Worm (Caenorhabditis elegans) whole organism, L4 larva: ENCODE results near the gene efk-1.

Source experiments
- F10B5.3 ChIP-seq: sonication (generic microtip); optimal IDR thresholded peaks from 2 replicates; lab custom pipeline; 2016; ENCODE audit warnings: mild to moderate bottlenecking, missing genetic modification characterization, missing compliant biosample characterization
- F44E2.7 ChIP-seq: fragments of 200-800 bp; sonication (Bioruptor generic); IDR thresholded peaks from 2 replicates; pipeline ENCODE4 v2.1.2; 2022; ENCODE audit warnings: missing genetic modification characterization, missing compliant biosample characterization
- F49E8.2 ChIP-seq: sonication (generic microtip); optimal IDR thresholded peaks from 2 replicates; lab custom pipeline; 2016; ENCODE audit warnings: missing compliant biosample characterization, mild to moderate bottlenecking, missing genetic modification characterization, borderline replicate concordance
- T26A8.4 ChIP-seq: fragments of 200-800 bp; sonication (Bioruptor generic); IDR thresholded peaks from 2 replicates; pipeline ENCODE4 v1.3.6; 2022; ENCODE audit warnings: missing genetic modification characterization, missing compliant biosample characterization
- Y105C5A.15 ChIP-seq: fragments of 200-800 bp; sonication (Bioruptor generic); IDR thresholded peaks from 2 replicates; pipeline ENCODE4 v1.3.6; 2022; ENCODE audit warnings: missing genetic modification characterization, missing compliant biosample characterization
- Y48G9A.11 ChIP-seq: fragments of 200-800 bp; sonication (Bioruptor generic); IDR thresholded peaks from 2 replicates; pipeline ENCODE4 v1.3.6; 2022; ENCODE audit warnings: missing genetic modification reagents, missing genetic modification characterization, missing compliant biosample characterization
- Y5F2A.4 ChIP-seq: fragments of 200-800 bp; sonication (Bioruptor generic); optimal IDR thresholded peaks from 2 replicates; lab custom pipeline; 2018; ENCODE audit warnings: mild to moderate bottlenecking, missing genetic modification characterization, missing compliant biosample characterization
- ZK546.5 ChIP-seq, 2 experiments: sonication (generic microtip); optimal IDR thresholded peaks; 2 replicates each; lab custom pipeline; 2017; ENCODE audit warnings: missing biosample characterization in 2 of 2, missing genetic modification characterization in 2 of 2
- aly-2 ChIP-seq: sonication (generic microtip); optimal IDR thresholded peaks from 2 replicates; lab custom pipeline; 2018; ENCODE audit warnings: missing biosample characterization, missing genetic modification characterization
- ama-1 ChIP-seq: fragments of 150-350 bp; optimal IDR thresholded peaks from 2 replicates; lab custom pipeline; 2014; ENCODE audit warnings: inconsistent platforms, mixed read lengths
- arid-1 ChIP-seq: fragments of 200-800 bp; sonication (Bioruptor generic); conservative IDR thresholded peaks from 2 replicates; pipeline ENCODE4 v1.3.6; 2022; ENCODE audit warnings: missing genetic modification reagents, missing genetic modification characterization, missing compliant biosample characterization
- attf-4 ChIP-seq: sonication (generic microtip); optimal IDR thresholded peaks from 3 replicates; lab custom pipeline; 2017; ENCODE audit warnings: missing biosample characterization, missing genetic modification characterization
- ceh-20 ChIP-seq: fragments of 200-800 bp; sonication (Bioruptor generic); IDR thresholded peaks from 2 replicates; pipeline ENCODE4 v1.3.6; 2022; ENCODE audit warnings: missing genetic modification reagents, missing genetic modification characterization, missing compliant biosample characterization
- ceh-44 ChIP-seq: fragments of 200-800 bp; sonication (Bioruptor generic); IDR thresholded peaks from 2 replicates; pipeline ENCODE4 v1.3.6; 2022; ENCODE audit warnings: missing genetic modification reagents, missing genetic modification characterization, missing compliant biosample characterization
- ceh-62 ChIP-seq: sonication (generic microtip); optimal IDR thresholded peaks from 2 replicates; lab custom pipeline; 2017; ENCODE audit warnings: missing biosample characterization, missing genetic modification characterization
- cey-2 ChIP-seq: sonication (generic microtip); optimal IDR thresholded peaks from 3 replicates; lab custom pipeline; 2017; ENCODE audit warnings: missing genetic modification characterization, mild to moderate bottlenecking, missing compliant biosample characterization, antibody characterized with exemption, borderline replicate concordance; ENCODE audit not compliant: insufficient read depth
- daf-12 ChIP-seq: fragments of 150-350 bp; optimal IDR thresholded peaks from 2 replicates; lab custom pipeline; 2014; ENCODE audit warnings: missing biosample characterization, missing genetic modification reagents, missing genetic modification characterization
- daf-16 ChIP-seq, 3 experiments: sonication (generic microtip); optimal IDR thresholded peaks; 2 replicates each; lab custom pipeline; 2016 to 2017; ENCODE audit warnings: missing genetic modification characterization in 3 of 3, missing genetic modification reagents in 3 of 3, mild to moderate bottlenecking in 2 of 3, missing compliant biosample characterization in 2 of 3, missing biosample characterization in 1 of 3, moderate library complexity in 1 of 3
- dmd-8 ChIP-seq: fragments of 200-800 bp; sonication (Bioruptor generic); IDR thresholded peaks from 2 replicates; pipeline ENCODE4 v1.3.6; 2022; ENCODE audit warnings: missing genetic modification characterization, missing compliant biosample characterization
- duxl-1 ChIP-seq: sonication (generic microtip); optimal IDR thresholded peaks from 2 replicates; lab custom pipeline; 2016; ENCODE audit warnings: mild to moderate bottlenecking, missing genetic modification characterization, moderate library complexity, missing compliant biosample characterization; ENCODE audit not compliant: poor library complexity
- egl-43 ChIP-seq: fragments of 200-800 bp; sonication (Bioruptor generic); IDR thresholded peaks from 2 replicates; pipeline ENCODE4 v1.3.6; 2022; ENCODE audit warnings: missing genetic modification reagents, missing genetic modification characterization, missing compliant biosample characterization
- hlh-11 ChIP-seq: fragments of 200-800 bp; sonication (Bioruptor generic); optimal IDR thresholded peaks from 2 replicates; lab custom pipeline; 2018; ENCODE audit warnings: mild to moderate bottlenecking, missing genetic modification characterization, missing compliant biosample characterization
- lin-1 ChIP-seq: fragments of 200-800 bp; sonication (Bioruptor generic); IDR thresholded peaks from 2 replicates; pipeline ENCODE4 v1.3.6; 2022; ENCODE audit warnings: missing genetic modification reagents, missing genetic modification characterization, missing compliant biosample characterization
- madf-9 ChIP-seq: fragments of 200-800 bp; sonication (Bioruptor generic); conservative IDR thresholded peaks from 2 replicates; pipeline ENCODE4 v1.3.6; 2022; ENCODE audit warnings: missing genetic modification reagents, missing genetic modification characterization, missing compliant biosample characterization
- mdl-1 ChIP-seq, 2 experiments: fragments of 150-350 bp in 1 of 2; sonication (generic microtip) in 1 of 2; optimal IDR thresholded peaks; 2 replicates each; lab custom pipeline; 2014 to 2017; ENCODE audit warnings: missing biosample characterization in 2 of 2, missing genetic modification characterization in 2 of 2
- mdt-29 ChIP-seq: fragments of 200-800 bp; sonication (Bioruptor generic); IDR thresholded peaks from 2 replicates; pipeline ENCODE4 v1.3.6; 2022; ENCODE audit warnings: missing genetic modification reagents, missing genetic modification characterization, missing compliant biosample characterization
- mep-1 ChIP-seq: fragments of 150-350 bp; sonication (generic microtip); optimal IDR thresholded peaks from 3 replicates; lab custom pipeline; 2014; ENCODE audit warnings: missing biosample characterization, missing genetic modification characterization
- mxl-2 ChIP-seq: fragments of 200-800 bp; sonication (Bioruptor generic); conservative IDR thresholded peaks from 2 replicates; pipeline ENCODE4 v1.3.6; 2022; ENCODE audit warnings: missing genetic modification reagents, missing genetic modification characterization, missing compliant biosample characterization
- nhr-11 ChIP-seq: fragments of 150-350 bp; optimal IDR thresholded peaks from 2 replicates; lab custom pipeline; 2014; ENCODE audit warnings: missing biosample characterization, missing genetic modification characterization
- nhr-111 ChIP-seq: fragments of 200-800 bp; sonication (Bioruptor generic); optimal IDR thresholded peaks from 2 replicates; lab custom pipeline; 2018; ENCODE audit warnings: mild to moderate bottlenecking, missing genetic modification characterization, missing compliant biosample characterization
- nhr-28 ChIP-seq: fragments of 150-350 bp; optimal IDR thresholded peaks from 2 replicates; lab custom pipeline; 2014; ENCODE audit warnings: missing biosample characterization, missing genetic modification characterization
- nhr-41 ChIP-seq: fragments of 200-800 bp; sonication (Bioruptor generic); IDR thresholded peaks from 2 replicates; pipeline ENCODE4 v1.3.6; 2022; ENCODE audit warnings: missing genetic modification reagents, missing genetic modification characterization, missing compliant biosample characterization
- nhr-48 ChIP-seq: sonication (generic microtip); optimal IDR thresholded peaks from 2 replicates; lab custom pipeline; 2016; ENCODE audit warnings: mild to moderate bottlenecking, missing genetic modification characterization, missing compliant biosample characterization
- rbr-2 ChIP-seq: sonication (generic microtip); optimal IDR thresholded peaks from 2 replicates; lab custom pipeline; 2016; ENCODE audit warnings: missing genotype, missing genetic modification characterization, missing compliant biosample characterization
- saeg-2 ChIP-seq: fragments of 200-800 bp; sonication (Bioruptor generic); IDR thresholded peaks from 2 replicates; pipeline ENCODE4 v1.3.6; 2022; ENCODE audit warnings: missing genetic modification reagents, missing genetic modification characterization, missing compliant biosample characterization
- sdz-12 ChIP-seq: fragments of 200-800 bp; sonication (Bioruptor generic); optimal IDR thresholded peaks from 2 replicates; lab custom pipeline; 2018; ENCODE audit warnings: mild to moderate bottlenecking, missing genetic modification characterization, missing compliant biosample characterization
- set-16 ChIP-seq: fragments of 200-800 bp; sonication (Bioruptor generic); IDR thresholded peaks from 2 replicates; pipeline ENCODE4 v1.3.6; 2022; ENCODE audit warnings: missing genetic modification reagents, missing genetic modification characterization, missing compliant biosample characterization
- snpc-1.2 ChIP-seq: fragments of 200-800 bp; sonication (Bioruptor generic); IDR thresholded peaks from 2 replicates; pipeline ENCODE4 v1.3.6; 2022; ENCODE audit warnings: missing genetic modification reagents, missing genetic modification characterization, missing compliant biosample characterization
- snpc-4 ChIP-seq: fragments of 150-350 bp; optimal IDR thresholded peaks from 2 replicates; lab custom pipeline; 2014; ENCODE audit warnings: missing biosample characterization, missing genetic modification characterization
- tra-1 ChIP-seq: fragments of 200-800 bp; sonication (Bioruptor generic); IDR thresholded peaks from 2 replicates; pipeline ENCODE4 v1.3.6; 2022; ENCODE audit warnings: missing genetic modification reagents, missing genetic modification characterization, missing compliant biosample characterization
- unc-130 ChIP-seq: sonication (generic microtip); optimal IDR thresholded peaks from 2 replicates; lab custom pipeline; 2016; ENCODE audit warnings: missing genetic modification reagents, missing genetic modification characterization, missing compliant biosample characterization
- unc-39 ChIP-seq: sonication (generic microtip); optimal IDR thresholded peaks from 2 replicates; lab custom pipeline; 2017; ENCODE audit warnings: missing biosample characterization, missing genetic modification characterization
- vab-7 ChIP-seq: fragments of 200-800 bp; sonication (Bioruptor generic); IDR thresholded peaks from 2 replicates; pipeline ENCODE4 v1.3.6; 2022; ENCODE audit warnings: missing genetic modification reagents, missing genetic modification characterization, missing compliant biosample characterization
- zip-2 ChIP-seq: fragments of 150-350 bp; optimal IDR thresholded peaks from 2 replicates; lab custom pipeline; 2014; ENCODE audit warnings: missing biosample characterization, missing genetic modification characterization
- ztf-7 ChIP-seq: fragments of 150-350 bp; optimal IDR thresholded peaks from 2 replicates; lab custom pipeline; 2014; ENCODE audit warnings: missing biosample characterization, missing genetic modification characterization

The efk-1 gene

ce11 chrIII:6213915-6214314, 45.6 kb upstream of the efk-1 start, which contains the start of gene C23G10.10:
C23G10.10 (minus strand) TSS chrIII:6214015.
- TF ChIP-seq ztf-7 (tag; lab: Kevin White, UChicago): no peak
- TF ChIP-seq saeg-2 (GFP tag; lab: Robert Waterston, UW): no peak
- TF ChIP-seq ceh-44 (GFP tag; lab: Robert Waterston, UW): no peak
- no peak for TF ChIP-seq zip-2 (tag; lab: Kevin White, UChicago)
- TF ChIP-seq daf-12 (tag; lab: Kevin White, UChicago): no peak
- no peak for TF ChIP-seq aly-2 (tag; lab: Kevin White, UChicago)
- TF ChIP-seq ceh-20 (GFP tag; lab: Robert Waterston, UW): no peak
- TF ChIP-seq rbr-2: no peak
- no peak for TF ChIP-seq Y48G9A.11 (GFP tag; lab: Robert Waterston, UW)
- TF ChIP-seq tra-1 (GFP tag; lab: Robert Waterston, UW): no peak
- no peak for TF ChIP-seq dmd-8 (GFP tag; lab: Robert Waterston, UW)
- no peak for TF ChIP-seq F44E2.7
- TF ChIP-seq mep-1: no peak
- TF ChIP-seq daf-16 (GFP tag; optimal IDR thresholded peaks at IDR 0.05; lab: Kevin White, UChicago): no peak
- no peak for TF ChIP-seq daf-16 (tag; optimal IDR thresholded peaks at IDR 0.05; lab: Kevin White, UChicago)
- no peak for TF ChIP-seq unc-39

DNA sequence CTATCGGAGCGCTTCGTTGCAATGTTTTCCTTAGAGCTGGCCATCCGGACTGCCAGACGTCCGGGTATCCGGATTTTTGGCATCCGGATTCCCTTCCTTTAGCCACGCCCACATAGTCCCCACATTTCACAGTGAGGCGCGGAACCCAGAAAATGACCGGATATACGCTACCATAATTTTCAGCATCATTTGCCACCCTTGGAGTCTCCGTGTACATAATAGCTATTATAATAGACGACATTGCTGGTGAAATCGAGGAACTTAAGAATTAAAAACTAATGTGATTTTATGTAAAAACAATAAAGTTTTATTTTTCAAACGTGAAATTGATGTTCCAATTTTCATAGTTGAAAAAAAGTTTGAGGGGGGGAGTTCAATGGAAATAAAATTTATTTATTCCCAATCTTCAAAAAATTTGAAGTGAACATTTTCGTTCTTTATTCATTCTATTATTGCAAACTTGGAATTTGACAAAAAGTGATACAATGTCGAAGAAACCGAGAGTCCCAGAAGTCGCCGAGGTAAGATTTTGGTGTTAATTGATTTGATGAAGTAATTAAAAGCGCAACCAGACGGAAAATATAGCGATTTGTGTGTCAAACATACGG, 42.0 kb upstream of the efk-1 start:
- TF ChIP-seq snpc-4 (peak; percentile 13), F49E8.2 (tag; lab: Kevin White, UChicago) (peak; percentile 79), mdt-29 (GFP tag; lab: Robert Waterston, UW) (0 out of 2 replicates have a peak, but pooled peaks have one; percentile 33), nhr-41 (GFP tag; lab: Robert Waterston, UW) (no peak), nhr-111 (GFP tag; lab: Kevin White, UChicago) (no peak), unc-130 (peak; percentile 4)

DNA sequence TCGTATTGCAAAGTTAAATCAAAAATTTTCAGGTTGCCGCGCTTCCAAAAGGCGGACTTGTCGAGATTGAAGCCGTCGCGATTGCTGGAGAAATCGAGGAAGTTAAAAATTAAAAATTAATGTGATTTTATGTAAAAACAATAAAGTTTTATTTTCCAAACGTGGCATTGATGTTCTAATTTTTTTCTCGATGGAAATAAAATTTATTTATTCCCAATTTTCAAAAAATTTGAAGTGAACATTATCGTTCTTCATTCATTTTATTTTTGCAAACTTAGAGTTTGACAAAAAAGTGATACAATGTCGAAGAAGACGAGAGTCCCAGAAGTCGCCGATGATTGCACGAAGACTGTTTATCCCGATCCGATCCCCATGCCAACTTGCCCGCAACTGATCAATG, 40.6 kb upstream of the efk-1 start, which contains the start of gene C23G10.1:
Gene C23G10.1, plus strand, starts transcription at position 301 of the 400 bp plus-strand sequence.
- TF ChIP-seq snpc-1.2: no peak
- TF ChIP-seq mxl-2 (GFP tag; lab: Robert Waterston, UW): no peak
- no peak for TF ChIP-seq hlh-11 (tag; lab: Kevin White, UChicago)
- no peak for TF ChIP-seq rbr-2
- no peak for TF ChIP-seq daf-16 (GFP tag; optimal IDR thresholded peaks at IDR 0.05; lab: Kevin White, UChicago)
- TF ChIP-seq daf-16 (tag; optimal IDR thresholded peaks at IDR 0.05; lab: Kevin White, UChicago): no peak
- TF ChIP-seq nhr-48 (tag; lab: Kevin White, UChicago): no peak
- TF ChIP-seq nhr-11 (tag; lab: Kevin White, UChicago): no peak
- no peak for TF ChIP-seq nhr-28 (tag; lab: Kevin White, UChicago)
- TF ChIP-seq duxl-1 (tag; lab: Kevin White, UChicago): no peak
- no peak for TF ChIP-seq madf-9 (GFP tag; lab: Robert Waterston, UW)
- TF ChIP-seq set-16: no peak
- TF ChIP-seq lin-1 (GFP tag; lab: Robert Waterston, UW): no peak
- no peak for TF ChIP-seq sdz-12
- no peak for TF ChIP-seq attf-4 (tag; lab: Kevin White, UChicago)
- TF ChIP-seq T26A8.4 (GFP tag; lab: Robert Waterston, UW): no peak
- no peak for TF ChIP-seq unc-130
- TF ChIP-seq mep-1: no peak
- no peak for TF ChIP-seq ceh-62 (tag; lab: Kevin White, UChicago)
- TF ChIP-seq F10B5.3 (tag; lab: Kevin White, UChicago): no peak

ce11 chrIII:6207881-6208280, 39.5 kb upstream of the efk-1 start, which contains the start of gene C23G10.2:
C23G10.2 (plus strand) TSS chrIII:6208064.
- TF ChIP-seq mxl-2 (GFP tag; lab: Robert Waterston, UW): no peak
- 0 out of 2 replicates have a peak, but pooled peaks have one; percentile 7 for TF ChIP-seq T26A8.4 (GFP tag; lab: Robert Waterston, UW)
- TF ChIP-seq cey-2: no peak
- TF ChIP-seq mdl-1 (tag; optimal IDR thresholded peaks at IDR 0.05; lab: Kevin White, UChicago): no peak
- no peak for TF ChIP-seq ceh-20 (GFP tag; lab: Robert Waterston, UW)
- no peak for TF ChIP-seq ZK546.5 (tag; optimal IDR thresholded peaks at IDR 0.05; lab: Kevin White, UChicago)
- no peak for TF ChIP-seq Y105C5A.15 (GFP tag; lab: Robert Waterston, UW)
- peak; percentile 4; the same call in 1 of the 2 replicates for TF ChIP-seq vab-7 (GFP tag; lab: Robert Waterston, UW)
- TF ChIP-seq egl-43: 0 out of 2 replicates have a peak, but pooled peaks have one; percentile 42
- TF ChIP-seq Y5F2A.4 (GFP tag; lab: Kevin White, UChicago): no peak
- 0 out of 2 replicates have a peak, but pooled peaks have one; percentile 16 for TF ChIP-seq arid-1 (GFP tag; lab: Robert Waterston, UW)
- TF ChIP-seq aly-2 (tag; lab: Kevin White, UChicago): no peak
- peak; percentile 78 for TF ChIP-seq ama-1
- no peak for TF ChIP-seq F10B5.3 (tag; lab: Kevin White, UChicago)
- TF ChIP-seq zip-2 (tag; lab: Kevin White, UChicago): no peak
- 0 out of 2 replicates have a peak, but pooled peaks have one; percentile 13 for TF ChIP-seq nhr-41 (GFP tag; lab: Robert Waterston, UW)
